Worm (Caenorhabditis elegans) whole organism, midembryonic: ENCODE data around the gene T26A8.4.

ENCODE experiments used
- T22C8.4 ChIP-seq: fragments of 200-800 bp; sonication (Bioruptor generic); IDR thresholded peaks from 2 replicates; pipeline ENCODE4 v1.3.6; 2022; ENCODE audit warnings: missing genetic modification characterization, missing compliant biosample characterization
- cog-1 ChIP-seq: sonication (generic microtip); optimal IDR thresholded peaks from 2 replicates; lab custom pipeline; 2016; ENCODE audit warnings: missing genetic modification characterization, missing compliant biosample characterization
- flt-1 ChIP-seq: fragments of 200-800 bp; sonication (Bioruptor generic); IDR thresholded peaks from 2 replicates; pipeline ENCODE4 v1.3.6; 2022; ENCODE audit warnings: missing genetic modification characterization, missing compliant biosample characterization
- klf-2 ChIP-seq: fragments of 200-800 bp; sonication (Bioruptor generic); conservative IDR thresholded peaks from 2 replicates; pipeline ENCODE4 v1.3.6; 2022; ENCODE audit warnings: missing genetic modification reagents, missing genetic modification characterization, missing compliant biosample characterization
- med-1 ChIP-seq: sonication (generic microtip); optimal IDR thresholded peaks from 2 replicates; lab custom pipeline; 2017; ENCODE audit warnings: missing genetic modification characterization, mild to moderate bottlenecking, missing compliant biosample characterization, antibody characterized with exemption, missing genetic modification reagents; ENCODE audit not compliant: insufficient read depth
- ref-1 ChIP-seq: fragments of 200-800 bp; sonication (Bioruptor generic); conservative IDR thresholded peaks from 2 replicates; pipeline ENCODE4 v1.3.6; 2022; ENCODE audit warnings: missing genetic modification reagents, missing genetic modification characterization, missing compliant biosample characterization
- tab-1 ChIP-seq: fragments of 200-800 bp; sonication (Bioruptor generic); IDR thresholded peaks from 2 replicates; pipeline ENCODE4 v1.3.6; 2022; ENCODE audit warnings: missing genetic modification characterization, missing compliant biosample characterization
- ztf-23 ChIP-seq: fragments of 200-800 bp; sonication (Bioruptor generic); IDR thresholded peaks from 2 replicates; pipeline ENCODE4 v1.3.6; 2022; ENCODE audit warnings: missing genetic modification reagents, missing genetic modification characterization, missing compliant biosample characterization
- ztf-29 ChIP-seq: fragments of 200-800 bp; sonication (Bioruptor generic); IDR thresholded peaks from 2 replicates; pipeline ENCODE4 v1.3.6; 2022; ENCODE audit warnings: missing genetic modification reagents, missing genetic modification characterization, missing compliant biosample characterization

T26A8.4 gene

ce11 chrIV:8451709-8452248 lies 19.1 kb upstream of the T26A8.4 start, which contains the start of gene eppl-1:
Gene eppl-1, minus strand, starts transcription at chrIV:8451759.
- TF ChIP-seq cog-1 = no peak

- no peak for TF ChIP-seq flt-1 (GFP tag; lab: Robert Waterston, UW)
- no peak for TF ChIP-seq med-1 (GFP tag; lab: Kevin White, UChicago)
These were observed 17.8 kb upstream of the T26A8.4 start for ce11 chrIV:8450534-8450933.

ce11 chrIV:8449869-8450268 lies 17.2 kb upstream of the T26A8.4 start:
- TF ChIP-seq T22C8.4 (GFP tag; lab: Robert Waterston, UW) = no peak
- TF ChIP-seq ztf-29 = no peak

ce11 chrIV:8446904-8447303 lies 14.2 kb upstream of the T26A8.4 start, which contains the start of gene T01B11.1:
Gene T01B11.1, plus strand, starts transcription at chrIV:8447204.
- no peak for TF ChIP-seq ztf-29
- no peak for TF ChIP-seq flt-1 (GFP tag; lab: Robert Waterston, UW)
- no peak for TF ChIP-seq med-1 (GFP tag; lab: Kevin White, UChicago)
- TF ChIP-seq tab-1 = no peak
- TF ChIP-seq ref-1 (GFP tag; lab: Robert Waterston, UW) = no peak
- TF ChIP-seq ztf-23 = no peak
- TF ChIP-seq cog-1 = no peak
- TF ChIP-seq klf-2 (GFP tag; lab: Robert Waterston, UW) = no peak
- TF ChIP-seq T22C8.4 (GFP tag; lab: Robert Waterston, UW) = no peak

- TF ChIP-seq ztf-29 = peak; percentile 86
- TF ChIP-seq ztf-23 = peak; percentile 35; the same call in 1 of the 2 replicates
- TF ChIP-seq T22C8.4 (GFP tag; lab: Robert Waterston, UW) = peak; percentile 86
- TF ChIP-seq cog-1 = no peak
- TF ChIP-seq ref-1 (GFP tag; lab: Robert Waterston, UW) = no peak
- TF ChIP-seq tab-1 = no peak; the same call in 1 of the 2 replicates
- TF ChIP-seq med-1 (GFP tag; lab: Kevin White, UChicago) = no peak
- no peak for TF ChIP-seq klf-2 (GFP tag; lab: Robert Waterston, UW)
- peak; percentile 83 for TF ChIP-seq flt-1 (GFP tag; lab: Robert Waterston, UW)
These were observed 880 bp downstream of the T26A8.4 start for ce11 chrIV:8431567-8432458.

- TF ChIP-seq ztf-23 (0 out of 2 replicates have a peak, but pooled peaks have one; percentile 22), ref-1 (GFP tag; lab: Robert Waterston, UW) (no peak), tab-1 (0 out of 2 replicates have a peak, but pooled peaks have one; percentile 74), cog-1 (peak; percentile 43), flt-1 (GFP tag; lab: Robert Waterston, UW) (peak; percentile 76)
These were observed 4.2 kb downstream of the T26A8.4 start for ce11 chrIV:8428492-8428891.

- TF ChIP-seq cog-1 (no peak), ztf-23 (no peak), klf-2 (GFP tag; lab: Robert Waterston, UW) (no peak), flt-1 (GFP tag; lab: Robert Waterston, UW) (no peak), ref-1 (GFP tag; lab: Robert Waterston, UW) (no peak), ztf-29 (no peak)
These were observed 6.2 kb downstream of the T26A8.4 start, which contains the start of the genes T26A8.3 and tmem-231 for ce11 chrIV:8426537-8426936. Gene T26A8.3, minus strand, starts transcription at chrIV:8426637. Gene tmem-231, plus strand, starts transcription at chrIV:8426785.

ce11 chrIV:8420961-8421360 lies 11.7 kb downstream of the T26A8.4 start, which contains the start of gene M116.5:
Gene M116.5, minus strand, starts transcription at chrIV:8421061.
- no peak for TF ChIP-seq flt-1 (GFP tag; lab: Robert Waterston, UW)
- no peak for TF ChIP-seq T22C8.4 (GFP tag; lab: Robert Waterston, UW)

- TF ChIP-seq tab-1 = peak; percentile 31; the same call in 1 of the 2 replicates
- peak; percentile 53; the same call in 1 of the 2 replicates for TF ChIP-seq T22C8.4 (GFP tag; lab: Robert Waterston, UW)
- TF ChIP-seq ref-1 (GFP tag; lab: Robert Waterston, UW) = peak; percentile 54; the same call in 1 of the 2 replicates
- TF ChIP-seq ztf-23 = 0 out of 2 replicates have a peak, but pooled peaks have one; percentile 56
- peak; percentile 73 for TF ChIP-seq flt-1 (GFP tag; lab: Robert Waterston, UW)
These were observed 20.2 kb downstream of the T26A8.4 start for ce11 chrIV:8412538-8412937.

- TF ChIP-seq ztf-29 (no peak), flt-1 (GFP tag; lab: Robert Waterston, UW) (no peak), ztf-23 (no peak), tab-1 (no peak), ref-1 (GFP tag; lab: Robert Waterston, UW) (no peak), cog-1 (no peak), T22C8.4 (GFP tag; lab: Robert Waterston, UW) (no peak), klf-2 (GFP tag; lab: Robert Waterston, UW) (no peak), med-1 (GFP tag; lab: Kevin White, UChicago) (no peak)
These were observed 34.9 kb downstream of the T26A8.4 start for ce11 chrIV:8397814-8398213.
